Fruit fly (Drosophila melanogaster) whole organism, pupa: ENCODE data around the gene CG6398.
A peak's percentile ranks its signal among the peaks of the same experiment; 100 is the strongest.

Experiments
- CG10348 ChIP-seq: fragments of 200-800 bp; sonication (Bioruptor generic); IDR thresholded peaks from 2 replicates; pipeline ENCODE4 v1.3.6; 2022; ENCODE audit warnings: missing biosample characterization, missing genetic modification characterization
- CG12605 ChIP-seq: fragments of 200-800 bp; sonication (Bioruptor generic); IDR thresholded peaks from 2 replicates; pipeline ENCODE4 v1.3.6; 2022; ENCODE audit warnings: missing biosample characterization, missing genetic modification characterization
- CG13204 ChIP-seq: fragments of 200-800 bp; sonication (Bioruptor generic); optimal IDR thresholded peaks from 2 replicates; lab custom pipeline; 2018; ENCODE audit warnings: missing biosample characterization, mild to moderate bottlenecking, missing genetic modification characterization, moderate library complexity
- CG14655 ChIP-seq: fragments of 200-800 bp; sonication (Bioruptor generic); optimal IDR thresholded peaks from 3 replicates; lab custom pipeline; 2017; ENCODE audit warnings: mild to moderate bottlenecking, missing biosample characterization, missing genetic modification reagents, missing genetic modification characterization
- CG15710 ChIP-seq: fragments of 200-800 bp; sonication (Bioruptor generic); optimal IDR thresholded peaks from 2 replicates; lab custom pipeline; 2018; ENCODE audit warnings: missing biosample characterization, mild to moderate bottlenecking, missing genetic modification characterization, moderate library complexity
- CG17806 ChIP-seq: fragments of 200-800 bp; sonication (Bioruptor generic); optimal IDR thresholded peaks from 2 replicates; lab custom pipeline; 2018; ENCODE audit warnings: missing biosample characterization, mild to moderate bottlenecking, missing genetic modification characterization, moderate library complexity
- CG32121 ChIP-seq: fragments of 200-800 bp; sonication (Bioruptor generic); IDR thresholded peaks from 2 replicates; pipeline ENCODE4 v1.3.6; 2022; ENCODE audit warnings: missing biosample characterization, missing genetic modification characterization
- CG34367 ChIP-seq: fragments of 200-800 bp; sonication (Bioruptor generic); optimal IDR thresholded peaks from 2 replicates; lab custom pipeline; 2018; ENCODE audit warnings: missing biosample characterization, mild to moderate bottlenecking, missing genetic modification characterization
- CG4496 ChIP-seq: fragments of 200-800 bp; sonication (Bioruptor generic); IDR thresholded peaks from 3 replicates; pipeline ENCODE4 v1.3.6; 2022; ENCODE audit warnings: missing biosample characterization, missing genetic modification characterization
- CG8159 ChIP-seq: fragments of 200-800 bp; sonication (Bioruptor generic); optimal IDR thresholded peaks from 3 replicates; lab custom pipeline; 2018; ENCODE audit warnings: missing biosample characterization, mild to moderate bottlenecking, missing genetic modification characterization, moderate library complexity
- CG8301 ChIP-seq: fragments of 200-800 bp; sonication (Bioruptor generic); optimal IDR thresholded peaks from 2 replicates; lab custom pipeline; 2018; ENCODE audit warnings: missing biosample characterization, mild to moderate bottlenecking, missing genetic modification characterization
- CG9948 ChIP-seq: fragments of 200-800 bp; sonication (Bioruptor generic); optimal IDR thresholded peaks from 2 replicates; lab custom pipeline; 2018; ENCODE audit warnings: missing biosample characterization, mild to moderate bottlenecking, missing genetic modification characterization, moderate library complexity
- D1 ChIP-seq: fragments of 200-800 bp; sonication (Bioruptor generic); optimal IDR thresholded peaks from 2 replicates; lab custom pipeline; 2018; ENCODE audit warnings: missing biosample characterization, mild to moderate bottlenecking, missing genetic modification characterization, moderate library complexity
- EcR ChIP-seq: fragments of 200-800 bp; sonication (Bioruptor generic); optimal IDR thresholded peaks from 3 replicates; lab custom pipeline; 2019; ENCODE audit warnings: missing biosample characterization, missing genetic modification characterization, mild to moderate bottlenecking, moderate library complexity, missing genetic modification reagents
- Ets98B ChIP-seq: fragments of 200-800 bp; sonication (Bioruptor generic); IDR thresholded peaks from 2 replicates; pipeline ENCODE4 v1.3.6; 2022; ENCODE audit warnings: missing biosample characterization, missing genetic modification characterization
- Pif1A ChIP-seq: fragments of 200-800 bp; sonication (Bioruptor generic); optimal IDR thresholded peaks from 3 replicates; lab custom pipeline; 2016; ENCODE audit warnings: missing biosample characterization, missing genetic modification characterization
- Pif1B ChIP-seq: fragments of 200-800 bp; sonication (Bioruptor generic); optimal IDR thresholded peaks from 3 replicates; lab custom pipeline; 2016; ENCODE audit warnings: missing biosample characterization, missing genetic modification characterization
- Snoo ChIP-seq: fragments of 200-800 bp; sonication (Bioruptor generic); optimal IDR thresholded peaks from 3 replicates; lab custom pipeline; 2017; ENCODE audit warnings: missing biosample characterization, mild to moderate bottlenecking, missing genetic modification characterization, inconsistent platforms
- fd96Ca ChIP-seq: fragments of 200-800 bp; sonication (Bioruptor generic); IDR thresholded peaks from 3 replicates; pipeline ENCODE4 v1.3.6; 2022; ENCODE audit warnings: missing biosample characterization, missing genetic modification characterization
- gl ChIP-seq: fragments of 200-800 bp; sonication (Bioruptor generic); optimal IDR thresholded peaks from 2 replicates; lab custom pipeline; 2018; ENCODE audit warnings: missing biosample characterization, mild to moderate bottlenecking, missing genetic modification characterization
- rn ChIP-seq: fragments of 200-800 bp; sonication (Bioruptor generic); IDR thresholded peaks from 2 replicates; pipeline ENCODE4 v1.3.6; 2022; ENCODE audit warnings: missing biosample characterization, missing genetic modification characterization

CG6398 gene

dm6 chrX:17820252-17820651 is 10.4 kb upstream of the CG6398 start:
- no peak for TF ChIP-seq Ets98B (GFP tag; lab: Robert Waterston, UW)
- no peak for TF ChIP-seq CG34367 (tag; lab: Kevin White, UChicago)
- TF ChIP-seq D1 (tag; lab: Kevin White, UChicago), result no peak
- TF ChIP-seq gl (tag; lab: Kevin White, UChicago), result no peak
- no peak for TF ChIP-seq CG10348 (GFP tag; lab: Robert Waterston, UW)
- TF ChIP-seq Pif1A (GFP tag; lab: Kevin White, UChicago), result no peak
- no peak for TF ChIP-seq EcR (GFP tag; lab: Kevin White, UChicago)
- no peak for TF ChIP-seq CG9948 (tag; lab: Kevin White, UChicago)
- no peak for TF ChIP-seq CG12605 (GFP tag; lab: Robert Waterston, UW)
- no peak for TF ChIP-seq rn (GFP tag; lab: Robert Waterston, UW)
- no peak for TF ChIP-seq fd96Ca (GFP tag; lab: Robert Waterston, UW)
- TF ChIP-seq CG15710 (tag; lab: Kevin White, UChicago), result no peak

dm6 chrX:17821466-17821865 is 9.2 kb upstream of the CG6398 start:
- TF ChIP-seq Pif1B (GFP tag; lab: Kevin White, UChicago), result no peak
- 0 out of 3 replicates have a peak, but pooled peaks have one; percentile 20 for TF ChIP-seq CG4496 (GFP tag; lab: Robert Waterston, UW)

dm6 chrX:17826807-17827703 is 3.6 kb upstream of the CG6398 start, which contains the start of gene Socs16D:
Socs16D (minus strand) TSS chrX:17827564.
- TF ChIP-seq EcR (GFP tag; lab: Kevin White, UChicago) (peak; percentile 20), Snoo (tag; lab: Kevin White, UChicago) (peak; percentile 43), CG32121 (GFP tag; lab: Robert Waterston, UW) (no peak), Pif1B (GFP tag; lab: Kevin White, UChicago) (peak; percentile 51), CG8159 (tag; lab: Kevin White, UChicago) (no peak), CG10348 (GFP tag; lab: Robert Waterston, UW) (no peak), fd96Ca (GFP tag; lab: Robert Waterston, UW) (no peak; the same call in 2 of the 3 replicates), CG9948 (tag; lab: Kevin White, UChicago) (no peak), D1 (tag; lab: Kevin White, UChicago) (no peak), CG4496 (GFP tag; lab: Robert Waterston, UW) (peak; percentile 27; the same call in 2 of the 3 replicates), gl (tag; lab: Kevin White, UChicago) (no peak), CG13204 (GFP tag; lab: Kevin White, UChicago) (peak; percentile 18), Pif1A (GFP tag; lab: Kevin White, UChicago) (no peak), CG8301 (tag; lab: Kevin White, UChicago) (peak; percentile 7), Ets98B (GFP tag; lab: Robert Waterston, UW) (peak; percentile 6; the same call in 1 of the 2 replicates), CG17806 (no peak)
- TF ChIP-seq, all 21 proteins: peak for 7

- no peak for TF ChIP-seq CG8301 (tag; lab: Kevin White, UChicago)
- TF ChIP-seq CG34367 (tag; lab: Kevin White, UChicago), result no peak
- TF ChIP-seq fd96Ca (GFP tag; lab: Robert Waterston, UW), result no peak
- no peak for TF ChIP-seq D1 (tag; lab: Kevin White, UChicago)
- no peak for TF ChIP-seq EcR (GFP tag; lab: Kevin White, UChicago)
- TF ChIP-seq CG17806, result no peak
- no peak for TF ChIP-seq rn (GFP tag; lab: Robert Waterston, UW)
- TF ChIP-seq CG14655 (GFP tag; lab: Kevin White, UChicago), result no peak
- no peak for TF ChIP-seq gl (tag; lab: Kevin White, UChicago)
- TF ChIP-seq CG10348 (GFP tag; lab: Robert Waterston, UW), result no peak
- TF ChIP-seq CG12605 (GFP tag; lab: Robert Waterston, UW), result no peak
- TF ChIP-seq Pif1A (GFP tag; lab: Kevin White, UChicago), result no peak
- TF ChIP-seq Ets98B (GFP tag; lab: Robert Waterston, UW), result no peak
- TF ChIP-seq Pif1B (GFP tag; lab: Kevin White, UChicago), result no peak
- no peak for TF ChIP-seq CG9948 (tag; lab: Kevin White, UChicago)
- no peak for TF ChIP-seq CG32121 (GFP tag; lab: Robert Waterston, UW)
- no peak for TF ChIP-seq CG13204 (GFP tag; lab: Kevin White, UChicago)
- TF ChIP-seq Snoo (tag; lab: Kevin White, UChicago), result no peak
- no peak for TF ChIP-seq CG8159 (tag; lab: Kevin White, UChicago)
Measured at dm6 chrX:17828298-17829033, 2.2 kb upstream of the CG6398 start.
